Fruit fly (Drosophila melanogaster) whole organism, pupa: ENCODE results near the gene CG17343.
A peak's percentile ranks its signal among the peaks of the same experiment; 100 is the strongest.

Experiments
- CG10348 ChIP-seq: fragments of 200-800 bp; sonication (Bioruptor generic); IDR thresholded peaks from 2 replicates; pipeline ENCODE4 v1.3.6; 2022; ENCODE audit warnings: missing biosample characterization, missing genetic modification characterization
- CG12605 ChIP-seq: fragments of 200-800 bp; sonication (Bioruptor generic); IDR thresholded peaks from 2 replicates; pipeline ENCODE4 v1.3.6; 2022; ENCODE audit warnings: missing biosample characterization, missing genetic modification characterization
- CG13204 ChIP-seq: fragments of 200-800 bp; sonication (Bioruptor generic); optimal IDR thresholded peaks from 2 replicates; lab custom pipeline; 2018; ENCODE audit warnings: missing biosample characterization, mild to moderate bottlenecking, missing genetic modification characterization, moderate library complexity
- CG14655 ChIP-seq: fragments of 200-800 bp; sonication (Bioruptor generic); optimal IDR thresholded peaks from 3 replicates; lab custom pipeline; 2017; ENCODE audit warnings: mild to moderate bottlenecking, missing biosample characterization, missing genetic modification reagents, missing genetic modification characterization
- CG15710 ChIP-seq: fragments of 200-800 bp; sonication (Bioruptor generic); optimal IDR thresholded peaks from 2 replicates; lab custom pipeline; 2018; ENCODE audit warnings: missing biosample characterization, mild to moderate bottlenecking, missing genetic modification characterization, moderate library complexity
- CG17806 ChIP-seq: fragments of 200-800 bp; sonication (Bioruptor generic); optimal IDR thresholded peaks from 2 replicates; lab custom pipeline; 2018; ENCODE audit warnings: missing biosample characterization, mild to moderate bottlenecking, missing genetic modification characterization, moderate library complexity
- CG32121 ChIP-seq: fragments of 200-800 bp; sonication (Bioruptor generic); IDR thresholded peaks from 2 replicates; pipeline ENCODE4 v1.3.6; 2022; ENCODE audit warnings: missing biosample characterization, missing genetic modification characterization
- CG34367 ChIP-seq: fragments of 200-800 bp; sonication (Bioruptor generic); optimal IDR thresholded peaks from 2 replicates; lab custom pipeline; 2018; ENCODE audit warnings: missing biosample characterization, mild to moderate bottlenecking, missing genetic modification characterization
- CG4496 ChIP-seq: fragments of 200-800 bp; sonication (Bioruptor generic); IDR thresholded peaks from 3 replicates; pipeline ENCODE4 v1.3.6; 2022; ENCODE audit warnings: missing biosample characterization, missing genetic modification characterization
- CG8159 ChIP-seq: fragments of 200-800 bp; sonication (Bioruptor generic); optimal IDR thresholded peaks from 3 replicates; lab custom pipeline; 2018; ENCODE audit warnings: missing biosample characterization, mild to moderate bottlenecking, missing genetic modification characterization, moderate library complexity
- CG8301 ChIP-seq: fragments of 200-800 bp; sonication (Bioruptor generic); optimal IDR thresholded peaks from 2 replicates; lab custom pipeline; 2018; ENCODE audit warnings: missing biosample characterization, mild to moderate bottlenecking, missing genetic modification characterization
- CG9948 ChIP-seq: fragments of 200-800 bp; sonication (Bioruptor generic); optimal IDR thresholded peaks from 2 replicates; lab custom pipeline; 2018; ENCODE audit warnings: missing biosample characterization, mild to moderate bottlenecking, missing genetic modification characterization, moderate library complexity
- D1 ChIP-seq: fragments of 200-800 bp; sonication (Bioruptor generic); optimal IDR thresholded peaks from 2 replicates; lab custom pipeline; 2018; ENCODE audit warnings: missing biosample characterization, mild to moderate bottlenecking, missing genetic modification characterization, moderate library complexity
- EcR ChIP-seq: fragments of 200-800 bp; sonication (Bioruptor generic); optimal IDR thresholded peaks from 3 replicates; lab custom pipeline; 2019; ENCODE audit warnings: missing biosample characterization, missing genetic modification characterization, mild to moderate bottlenecking, moderate library complexity, missing genetic modification reagents
- Ets98B ChIP-seq: fragments of 200-800 bp; sonication (Bioruptor generic); IDR thresholded peaks from 2 replicates; pipeline ENCODE4 v1.3.6; 2022; ENCODE audit warnings: missing biosample characterization, missing genetic modification characterization
- Pif1A ChIP-seq: fragments of 200-800 bp; sonication (Bioruptor generic); optimal IDR thresholded peaks from 3 replicates; lab custom pipeline; 2016; ENCODE audit warnings: missing biosample characterization, missing genetic modification characterization
- Pif1B ChIP-seq: fragments of 200-800 bp; sonication (Bioruptor generic); optimal IDR thresholded peaks from 3 replicates; lab custom pipeline; 2016; ENCODE audit warnings: missing biosample characterization, missing genetic modification characterization
- Snoo ChIP-seq: fragments of 200-800 bp; sonication (Bioruptor generic); optimal IDR thresholded peaks from 3 replicates; lab custom pipeline; 2017; ENCODE audit warnings: missing biosample characterization, mild to moderate bottlenecking, missing genetic modification characterization, inconsistent platforms
- fd96Ca ChIP-seq: fragments of 200-800 bp; sonication (Bioruptor generic); IDR thresholded peaks from 3 replicates; pipeline ENCODE4 v1.3.6; 2022; ENCODE audit warnings: missing biosample characterization, missing genetic modification characterization
- gl ChIP-seq: fragments of 200-800 bp; sonication (Bioruptor generic); optimal IDR thresholded peaks from 2 replicates; lab custom pipeline; 2018; ENCODE audit warnings: missing biosample characterization, mild to moderate bottlenecking, missing genetic modification characterization
- rn ChIP-seq: fragments of 200-800 bp; sonication (Bioruptor generic); IDR thresholded peaks from 2 replicates; pipeline ENCODE4 v1.3.6; 2022; ENCODE audit warnings: missing biosample characterization, missing genetic modification characterization

Gene CG17343

dm6 chr2L:19064706-19065105 lies at the start of gene CG17343:
Gene CG17343, plus strand, starts transcription at chr2L:19064929.
- no peak for TF ChIP-seq CG8301 (tag; lab: Kevin White, UChicago)
- TF ChIP-seq CG9948 (tag; lab: Kevin White, UChicago): no peak
- no peak for TF ChIP-seq CG34367 (tag; lab: Kevin White, UChicago)
- no peak for TF ChIP-seq D1 (tag; lab: Kevin White, UChicago)
- no peak for TF ChIP-seq rn
- no peak for TF ChIP-seq EcR (GFP tag; lab: Kevin White, UChicago)
- no peak for TF ChIP-seq fd96Ca (GFP tag; lab: Robert Waterston, UW)
- no peak for TF ChIP-seq CG15710 (tag; lab: Kevin White, UChicago)
- TF ChIP-seq CG14655 (GFP tag; lab: Kevin White, UChicago): no peak
- no peak for TF ChIP-seq CG32121 (GFP tag; lab: Robert Waterston, UW)
- TF ChIP-seq Pif1B (GFP tag; lab: Kevin White, UChicago): no peak
- TF ChIP-seq CG13204 (GFP tag; lab: Kevin White, UChicago): no peak
- no peak for TF ChIP-seq CG4496 (GFP tag; lab: Robert Waterston, UW)
- no peak for TF ChIP-seq gl (tag; lab: Kevin White, UChicago)
- no peak for TF ChIP-seq CG8159 (tag; lab: Kevin White, UChicago)
- no peak for TF ChIP-seq CG12605
- no peak for TF ChIP-seq Ets98B (GFP tag; lab: Robert Waterston, UW)

- TF ChIP-seq CG13204 (GFP tag; lab: Kevin White, UChicago) (peak; percentile 50), CG12605 (no peak)
These were observed 49.1 kb upstream of the CG17343 start for dm6 chr2L:19015628-19016027.

DNA sequence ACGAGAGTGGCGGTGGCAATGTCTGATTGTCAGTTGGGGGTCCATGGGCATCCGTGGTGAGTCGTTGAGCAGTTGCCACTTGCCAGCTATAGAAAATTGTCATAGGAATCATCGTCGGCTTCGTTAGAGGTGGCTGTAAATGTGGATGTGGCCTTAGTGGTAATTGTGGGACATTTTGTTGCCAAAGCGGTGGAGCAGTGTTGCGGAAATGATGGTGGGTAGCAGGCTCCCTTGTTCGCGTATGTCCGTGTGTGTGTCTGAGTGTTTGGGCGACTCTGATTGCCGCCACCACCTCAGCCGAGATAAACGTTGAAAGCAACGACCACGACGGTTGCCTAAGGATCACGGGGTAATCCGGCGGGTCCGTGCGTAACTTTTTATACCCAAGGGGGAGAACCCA lies 47.7 kb upstream of the CG17343 start:
- TF ChIP-seq Pif1B (GFP tag; lab: Kevin White, UChicago): no peak
- no peak for TF ChIP-seq gl (tag; lab: Kevin White, UChicago)
- no peak for TF ChIP-seq rn
- TF ChIP-seq fd96Ca (GFP tag; lab: Robert Waterston, UW): no peak
- TF ChIP-seq D1 (tag; lab: Kevin White, UChicago): no peak

DNA sequence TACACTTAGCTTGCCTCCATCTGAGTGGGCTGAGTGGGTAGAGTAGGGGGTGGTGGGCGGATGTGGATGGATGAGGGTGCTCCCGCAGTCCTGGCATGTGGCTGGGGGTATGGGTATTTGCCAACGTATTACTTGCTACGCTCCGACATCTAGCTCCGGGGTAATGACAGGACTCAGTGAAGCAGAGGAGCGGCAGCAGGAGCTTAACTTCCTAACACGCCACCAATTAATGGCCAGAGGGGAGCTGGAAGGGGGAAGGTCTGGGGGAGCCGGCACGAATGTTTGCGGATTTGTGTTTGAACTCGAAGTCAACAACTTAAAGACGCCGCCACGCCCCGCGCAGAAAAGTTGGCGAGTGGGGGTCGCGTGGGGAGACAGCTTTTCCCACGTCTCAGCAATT lies 46.5 kb upstream of the CG17343 start:
- no peak for TF ChIP-seq Snoo (tag; lab: Kevin White, UChicago)
- peak; percentile 16 for TF ChIP-seq CG13204 (GFP tag; lab: Kevin White, UChicago)

DNA sequence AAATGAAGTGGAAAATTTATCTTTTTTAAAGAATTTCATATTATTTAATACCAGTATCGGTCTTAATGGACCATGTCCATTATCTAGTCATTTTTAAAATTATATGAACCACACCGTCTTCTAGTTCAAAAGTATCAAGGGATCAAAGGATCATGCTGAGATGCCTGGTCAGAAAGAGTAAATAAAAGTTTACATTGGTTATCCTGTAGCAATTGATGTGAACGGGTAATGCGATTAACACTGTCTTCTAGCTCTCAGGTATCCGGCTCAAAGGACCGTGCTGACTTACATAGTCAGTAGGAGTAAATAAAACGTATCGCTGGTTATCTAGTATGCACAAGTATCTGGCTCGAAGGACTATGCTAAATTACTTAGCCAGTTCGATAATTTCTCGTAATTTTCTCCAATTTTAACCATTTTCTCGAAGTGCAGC lies 45.6 kb upstream of the CG17343 start:
- TF ChIP-seq CG15710 (tag; lab: Kevin White, UChicago): peak; percentile 38
- TF ChIP-seq fd96Ca (GFP tag; lab: Robert Waterston, UW): no peak
- TF ChIP-seq gl (tag; lab: Kevin White, UChicago): no peak
- TF ChIP-seq CG13204 (GFP tag; lab: Kevin White, UChicago): no peak
- no peak for TF ChIP-seq EcR (GFP tag; lab: Kevin White, UChicago)
- TF ChIP-seq CG10348: no peak
- TF ChIP-seq rn: no peak
- TF ChIP-seq D1 (tag; lab: Kevin White, UChicago): no peak
- TF ChIP-seq Snoo (tag; lab: Kevin White, UChicago): no peak
- no peak for TF ChIP-seq CG9948 (tag; lab: Kevin White, UChicago)
- TF ChIP-seq Pif1B (GFP tag; lab: Kevin White, UChicago): no peak
- TF ChIP-seq CG14655 (GFP tag; lab: Kevin White, UChicago): peak; percentile 19
- no peak for TF ChIP-seq CG32121 (GFP tag; lab: Robert Waterston, UW)
- peak; percentile 3 for TF ChIP-seq Pif1A (GFP tag; lab: Kevin White, UChicago)
- TF ChIP-seq CG34367 (tag; lab: Kevin White, UChicago): no peak
- peak; percentile 50 for TF ChIP-seq CG8159 (tag; lab: Kevin White, UChicago)
- TF ChIP-seq CG12605: no peak
- TF ChIP-seq CG8301 (tag; lab: Kevin White, UChicago): no peak
- no peak for TF ChIP-seq CG4496 (GFP tag; lab: Robert Waterston, UW)
- TF ChIP-seq CG17806 (tag; lab: Kevin White, UChicago): no peak
- TF ChIP-seq Ets98B (GFP tag; lab: Robert Waterston, UW): no peak

dm6 chr2L:19019640-19020039 lies 45.1 kb upstream of the CG17343 start:
- TF ChIP-seq rn (no peak), D1 (tag; lab: Kevin White, UChicago) (no peak), CG13204 (GFP tag; lab: Kevin White, UChicago) (peak; percentile 58)
